Worm (Caenorhabditis elegans) whole organism, L2 larva: ENCODE data around the gene egl-46.

Source experiments
- alr-1 ChIP-seq: fragments of 150-350 bp; optimal IDR thresholded peaks from 2 replicates; lab custom pipeline; 2014; ENCODE audit warnings: missing biosample characterization, missing genetic modification characterization
- egl-27 ChIP-seq: sonication (generic microtip); optimal IDR thresholded peaks from 3 replicates; lab custom pipeline; 2017; ENCODE audit warnings: missing biosample characterization, missing genetic modification reagents, missing genetic modification characterization
- elt-3 ChIP-seq: sonication (generic microtip); optimal IDR thresholded peaks from 2 replicates; lab custom pipeline; 2017; ENCODE audit warnings: missing biosample characterization, missing genetic modification characterization
- lin-39 ChIP-seq: fragments of 150-350 bp; optimal IDR thresholded peaks from 2 replicates; lab custom pipeline; 2014; ENCODE audit warnings: missing biosample characterization, missing genetic modification reagents, missing genetic modification characterization
- mbf-1 ChIP-seq: sonication (generic microtip); optimal IDR thresholded peaks from 2 replicates; lab custom pipeline; 2017; ENCODE audit warnings: missing biosample characterization, missing genetic modification characterization
- sem-4 ChIP-seq: fragments of 150-350 bp; optimal IDR thresholded peaks from 2 replicates; lab custom pipeline; 2014; ENCODE audit warnings: missing biosample characterization, missing genetic modification reagents, missing genetic modification characterization
- skn-1 ChIP-seq: sonication (generic microtip); optimal IDR thresholded peaks from 2 replicates; lab custom pipeline; 2017; ENCODE audit warnings: missing biosample characterization, missing genetic modification characterization
- unc-62 ChIP-seq: fragments of 150-350 bp; optimal IDR thresholded peaks from 2 replicates; lab custom pipeline; 2014; ENCODE audit warnings: missing biosample characterization, missing genetic modification reagents, missing genetic modification characterization

DNA sequence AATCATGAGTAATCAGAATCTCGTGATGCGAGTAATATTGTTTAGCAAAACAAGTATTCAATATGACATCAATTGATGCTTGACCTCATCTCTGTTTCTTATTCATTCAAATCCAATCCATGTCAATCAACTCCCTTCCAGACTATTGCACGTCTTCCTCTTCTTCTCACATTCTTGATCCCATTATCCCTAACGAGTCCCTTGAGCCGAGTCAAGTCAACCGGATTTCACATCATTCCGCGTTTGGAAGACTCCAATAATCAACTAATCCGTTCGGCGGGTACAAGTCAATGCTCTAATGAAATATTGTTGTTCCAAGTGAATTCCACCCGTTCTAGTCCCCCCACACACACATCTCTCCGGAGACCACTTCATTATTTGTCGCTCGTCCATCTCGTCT, 44.9 kb upstream of the egl-46 start:
- TF ChIP-seq alr-1 (tag; lab: Kevin White, UChicago) (no peak), mbf-1 (tag; lab: Kevin White, UChicago) (no peak), skn-1 (no peak), egl-27 (tag; lab: Kevin White, UChicago) (no peak), elt-3 (tag; lab: Kevin White, UChicago) (no peak), unc-62 (GFP tag; lab: Kevin White, UChicago) (no peak), lin-39 (tag; lab: Kevin White, UChicago) (no peak), sem-4 (tag; lab: Kevin White, UChicago) (no peak)
